Fruit fly (Drosophila melanogaster): ENCODE results near the gene CG3165.

- TF ChIP-seq CTCF (optimal IDR thresholded peaks at IDR 0.05): no peak
- no peak for TF ChIP-seq CG8478 (optimal IDR thresholded peaks at IDR 0.05)
Measured at dm6 chr2L:2955659-2956058, 21.3 kb upstream of the CG3165 start.

Data from S2 (cell line).